Fruit fly (Drosophila melanogaster): ENCODE data around the gene CG6972.

- TF ChIP-seq CTCF (optimal IDR thresholded peaks at IDR 0.05) (no peak), CG8478 (optimal IDR thresholded peaks at IDR 0.05) (no peak)
These were observed 25.6 kb downstream of the CG6972 start for dm6 chr3R:22727456-22727833.

Data from S2 (cell line).